Fruit fly (Drosophila melanogaster): ENCODE measurements around the gene CG5895.
A peak's percentile ranks its signal among the peaks of the same experiment; 100 is the strongest.

- peak; percentile 61 for TF ChIP-seq CG3847 (GFP tag; IDR thresholded peaks at IDR 0.05)
- peak; percentile 34 for TF ChIP-seq CG15479 (GFP tag; optimal IDR thresholded peaks at IDR 0.05)
- TF ChIP-seq mam (GFP tag; optimal IDR thresholded peaks at IDR 0.05) = peak; percentile 69
- peak; percentile 6 for TF ChIP-seq exex (tag; optimal IDR thresholded peaks at IDR 0.05)
These were observed 30.7 kb upstream of the CG5895 start, which contains the start of the genes hzg and mRpS31 for dm6 chr3L:16004401-16005237.
